Fruit fly (Drosophila melanogaster) S2 (cell line): ENCODE results near the gene borr.

Source experiments
- CG8478 ChIP-seq: fragments of >200 bp; optimal IDR thresholded peaks from 2 replicates; lab custom pipeline; 2018
- CTCF ChIP-seq, 2 experiments: fragments of >200 bp; optimal IDR thresholded peaks; 2 replicates each; lab custom pipeline; 2018

DNA sequence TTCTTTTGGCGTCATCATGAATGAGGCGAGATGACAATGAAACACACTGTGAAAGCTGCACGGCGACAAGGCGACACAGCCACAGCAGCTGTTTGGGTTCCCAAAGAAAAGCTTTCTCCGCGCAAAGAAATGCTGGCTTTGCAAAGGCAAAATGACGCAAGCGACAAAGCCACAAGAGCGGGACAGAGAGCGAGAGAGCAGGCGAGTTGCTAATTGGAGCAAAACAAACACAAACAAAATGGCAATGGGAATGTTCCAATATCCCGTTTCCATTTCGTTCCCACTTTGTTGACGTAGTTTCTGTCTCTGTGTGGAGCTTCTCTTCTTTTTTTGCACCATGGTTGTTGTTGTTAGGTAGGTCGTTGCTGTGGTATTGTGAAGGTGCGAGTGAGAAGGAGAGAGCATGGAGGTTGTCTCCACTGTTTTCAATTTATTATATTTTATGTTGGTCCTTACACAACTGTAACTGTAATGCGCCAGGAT lies 47.7 kb downstream of the borr start:
- no peak for TF ChIP-seq CTCF (optimal IDR thresholded peaks at IDR 0.05; lab: Kevin White, UChicago)
- TF ChIP-seq CG8478 (lab: Kevin White, UChicago): no peak
